Fruit fly (Drosophila melanogaster) whole organism, embryonic: ENCODE measurements around the gene CG6659.

Experiments
- Atf3 ChIP-seq: fragments of 200-800 bp; sonication (Bioruptor generic); optimal IDR thresholded peaks from 3 replicates; lab custom pipeline; 2016; ENCODE audit warnings: missing biosample characterization, missing genetic modification characterization
- Bdp1 ChIP-seq: fragments of 200-800 bp; sonication (Bioruptor generic); optimal IDR thresholded peaks from 3 replicates; lab custom pipeline; 2016; ENCODE audit warnings: missing biosample characterization, missing genetic modification characterization
- CG13775 ChIP-seq: fragments of 200-800 bp; sonication (Bioruptor generic); optimal IDR thresholded peaks from 3 replicates; lab custom pipeline; 2017; ENCODE audit warnings: missing biosample characterization, mild to moderate bottlenecking, missing genetic modification characterization
- CG14050 ChIP-seq: fragments of 200-800 bp; sonication (Bioruptor generic); IDR thresholded peaks from 3 replicates; pipeline ENCODE4 v1.3.6; 2022; ENCODE audit warnings: missing biosample characterization, missing genetic modification characterization
- CG14710 ChIP-seq: fragments of 200-800 bp; sonication (Bioruptor generic); optimal IDR thresholded peaks from 3 replicates; lab custom pipeline; 2019; ENCODE audit warnings: missing biosample characterization, mild to moderate bottlenecking, missing genetic modification characterization, moderate library complexity
- CG15479 ChIP-seq: fragments of 200-800 bp; sonication (Bioruptor generic); optimal IDR thresholded peaks from 3 replicates; lab custom pipeline; 2019; ENCODE audit warnings: missing biosample characterization, mild to moderate bottlenecking, missing genetic modification characterization, moderate library complexity
- CG1647 ChIP-seq: fragments of 200-800 bp; sonication (Bioruptor generic); optimal IDR thresholded peaks from 3 replicates; lab custom pipeline; 2016; ENCODE audit warnings: missing biosample characterization, missing genetic modification characterization
- CG16813 ChIP-seq: fragments of 200-800 bp; sonication (Bioruptor generic); IDR thresholded peaks from 3 replicates; pipeline ENCODE4 v1.3.6; 2022; ENCODE audit warnings: missing biosample characterization, missing genetic modification characterization; ENCODE audit not compliant: partially characterized antibody
- CG17802 ChIP-seq: fragments of 200-800 bp; sonication (Bioruptor generic); optimal IDR thresholded peaks from 2 replicates; lab custom pipeline; 2018; ENCODE audit warnings: missing biosample characterization, mild to moderate bottlenecking, missing genetic modification characterization, moderate library complexity
- CG18599 ChIP-seq: fragments of 200-800 bp; sonication (Bioruptor generic); optimal IDR thresholded peaks from 3 replicates; lab custom pipeline; 2017; ENCODE audit warnings: missing biosample characterization, missing genetic modification characterization, mild to moderate bottlenecking, moderate library complexity, missing genetic modification reagents
- CG2116 ChIP-seq: fragments of 200-800 bp; sonication (Bioruptor generic); optimal IDR thresholded peaks from 3 replicates; lab custom pipeline; 2018; ENCODE audit warnings: missing biosample characterization, mild to moderate bottlenecking, missing genetic modification characterization
- CG31388 ChIP-seq: fragments of 200-800 bp; sonication (Bioruptor generic); optimal IDR thresholded peaks from 2 replicates; lab custom pipeline; 2016; ENCODE audit warnings: missing biosample characterization, missing genetic modification characterization
- CG3163 ChIP-seq: fragments of 200-800 bp; sonication (Bioruptor generic); optimal IDR thresholded peaks from 3 replicates; lab custom pipeline; 2016; ENCODE audit warnings: missing biosample characterization, missing genetic modification characterization
- CG42726 ChIP-seq: fragments of 200-800 bp; sonication (Bioruptor generic); IDR thresholded peaks from 2 replicates; pipeline ENCODE4 v1.3.6; 2022; ENCODE audit warnings: missing biosample characterization, missing genetic modification characterization; ENCODE audit not compliant: partially characterized antibody
- CG4404 ChIP-seq: fragments of 200-800 bp; sonication (Bioruptor generic); IDR thresholded peaks from 2 replicates; pipeline ENCODE4 v1.3.6; 2022; ENCODE audit warnings: missing biosample characterization, missing genetic modification characterization
- CG4424 ChIP-seq: fragments of 200-800 bp; sonication (Bioruptor generic); optimal IDR thresholded peaks from 3 replicates; lab custom pipeline; 2016; ENCODE audit warnings: missing biosample characterization, missing genetic modification characterization
- CG5245 ChIP-seq: fragments of 200-800 bp; sonication (Bioruptor generic); optimal IDR thresholded peaks from 3 replicates; lab custom pipeline; 2016; ENCODE audit warnings: missing biosample characterization, missing genetic modification characterization
- CG7372 ChIP-seq: fragments of 200-800 bp; sonication (Bioruptor generic); IDR thresholded peaks from 2 replicates; pipeline ENCODE4 v1.3.6; 2022; ENCODE audit warnings: missing biosample characterization, missing genetic modification characterization
- CG7745 ChIP-seq: fragments of 200-800 bp; sonication (Bioruptor generic); optimal IDR thresholded peaks from 2 replicates; lab custom pipeline; 2018; ENCODE audit warnings: missing biosample characterization, mild to moderate bottlenecking, missing genetic modification characterization, moderate library complexity
- CG8281 ChIP-seq: fragments of 200-800 bp; sonication (Bioruptor generic); optimal IDR thresholded peaks from 2 replicates; lab custom pipeline; 2018; ENCODE audit warnings: missing biosample characterization, mild to moderate bottlenecking, missing genetic modification characterization, moderate library complexity
- CG8388 ChIP-seq: fragments of 200-800 bp; sonication (Bioruptor generic); optimal IDR thresholded peaks from 2 replicates; lab custom pipeline; 2019; ENCODE audit warnings: missing biosample characterization, mild to moderate bottlenecking, missing genetic modification characterization, moderate library complexity
- CG9797 ChIP-seq: fragments of 200-800 bp; sonication (Bioruptor generic); optimal IDR thresholded peaks from 3 replicates; lab custom pipeline; 2018; ENCODE audit warnings: missing biosample characterization, mild to moderate bottlenecking, missing genetic modification characterization
- CG9932 ChIP-seq: fragments of 200-800 bp; sonication (Bioruptor generic); IDR thresholded peaks from 2 replicates; pipeline ENCODE4 v1.3.6; 2022; ENCODE audit warnings: missing biosample characterization, missing genetic modification characterization
- D ChIP-seq, 2 experiments: fragments of 200-800 bp in 1 of 2; fragments of >200 bp in 1 of 2; sonication (Bioruptor generic) in 1 of 2; optimal IDR thresholded peaks; 2 replicates in 1 of 2; 3 replicates in 1 of 2; lab custom pipeline; 2017; ENCODE audit warnings: mild to moderate bottlenecking in 1 of 2, missing biosample characterization in 1 of 2, missing genetic modification characterization in 1 of 2, missing genetic modification reagents in 1 of 2
- E2f2 ChIP-seq: fragments of 200-800 bp; sonication (Bioruptor generic); IDR thresholded peaks from 2 replicates; pipeline ENCODE4 v1.3.6; 2022; ENCODE audit warnings: missing biosample characterization, missing genetic modification characterization
- Hr51 ChIP-seq, 2 experiments: fragments of 200-800 bp; sonication (Bioruptor generic); optimal IDR thresholded peaks; 2 replicates in 1 of 2; 3 replicates in 1 of 2; lab custom pipeline; 2016 to 2018; ENCODE audit warnings: missing biosample characterization in 2 of 2, missing genetic modification characterization in 2 of 2, mild to moderate bottlenecking in 1 of 2, moderate library complexity in 1 of 2
- Kr ChIP-seq: fragments of 200-800 bp; sonication (Bioruptor generic); optimal IDR thresholded peaks from 2 replicates; lab custom pipeline; 2017; ENCODE audit warnings: missing biosample characterization, mild to moderate bottlenecking, missing genetic modification characterization
- MESR4 ChIP-seq: fragments of 200-800 bp; sonication (Bioruptor generic); optimal IDR thresholded peaks from 2 replicates; lab custom pipeline; 2018; ENCODE audit warnings: missing biosample characterization, mild to moderate bottlenecking, missing genetic modification characterization, moderate library complexity
- Mes4 ChIP-seq: fragments of 200-800 bp; sonication (Bioruptor generic); optimal IDR thresholded peaks from 2 replicates; lab custom pipeline; 2016; ENCODE audit warnings: missing biosample characterization, missing genetic modification characterization
- Nf-YC ChIP-seq: fragments of 200-800 bp; optimal IDR thresholded peaks from 3 replicates; lab custom pipeline; 2019; ENCODE audit warnings: missing biosample characterization, mild to moderate bottlenecking, missing genetic modification characterization, moderate library complexity
- Trl ChIP-seq, 3 experiments: fragments of >200 bp in 2 of 3; fragments of 200-800 bp in 1 of 3; sonication (Bioruptor generic) in 1 of 3; optimal IDR thresholded peaks; 2 replicates in 1 of 3; 3 replicates in 2 of 3; lab custom pipeline; 2016 to 2017; ENCODE audit warnings: missing biosample characterization in 1 of 3, missing genetic modification characterization in 1 of 3
- YL-1 ChIP-seq: fragments of 200-800 bp; sonication (Bioruptor generic); optimal IDR thresholded peaks from 3 replicates; lab custom pipeline; 2017; ENCODE audit warnings: missing biosample characterization, mild to moderate bottlenecking, missing genetic modification characterization
- ap ChIP-seq: fragments of 200-800 bp; sonication (Bioruptor generic); IDR thresholded peaks from 2 replicates; pipeline ENCODE4 v1.3.6; 2022; ENCODE audit warnings: missing biosample characterization, missing genetic modification characterization
- ara ChIP-seq: fragments of 200-800 bp; sonication (Bioruptor generic); IDR thresholded peaks from 2 replicates; pipeline ENCODE4 v1.3.6; 2022; ENCODE audit warnings: missing biosample characterization, missing genetic modification characterization
- bbx ChIP-seq: fragments of 200-800 bp; sonication (Bioruptor generic); IDR thresholded peaks from 2 replicates; pipeline ENCODE4 v1.3.6; 2022; ENCODE audit warnings: missing biosample characterization, missing genetic modification characterization; ENCODE audit not compliant: partially characterized antibody
- cato ChIP-seq: fragments of 200-800 bp; sonication (Bioruptor generic); optimal IDR thresholded peaks from 2 replicates; lab custom pipeline; 2016; ENCODE audit warnings: missing biosample characterization, missing genetic modification characterization, borderline replicate concordance
- dmrt99B ChIP-seq: fragments of 200-800 bp; sonication (Bioruptor generic); optimal IDR thresholded peaks from 2 replicates; lab custom pipeline; 2018; ENCODE audit warnings: missing biosample characterization, mild to moderate bottlenecking, missing genetic modification characterization, moderate library complexity
- fu2 ChIP-seq: fragments of 200-800 bp; sonication (Bioruptor generic); optimal IDR thresholded peaks from 2 replicates; lab custom pipeline; 2016; ENCODE audit warnings: missing biosample characterization, missing genetic modification characterization
- gfzf ChIP-seq: fragments of 200-800 bp; sonication (Bioruptor generic); optimal IDR thresholded peaks from 2 replicates; lab custom pipeline; 2016; ENCODE audit warnings: missing biosample characterization, mild to moderate bottlenecking, missing genetic modification characterization, moderate library complexity
- grn ChIP-seq: fragments of 200-800 bp; sonication (Bioruptor generic); optimal IDR thresholded peaks from 3 replicates; lab custom pipeline; 2017; ENCODE audit warnings: missing biosample characterization, missing genetic modification characterization
- jigr1 ChIP-seq: fragments of 200-800 bp; sonication (Bioruptor generic); IDR thresholded peaks from 3 replicates; pipeline ENCODE4 v1.3.6; 2022; ENCODE audit warnings: missing biosample characterization, missing genetic modification characterization
- nmo ChIP-seq: fragments of 200-800 bp; sonication (Bioruptor generic); optimal IDR thresholded peaks from 2 replicates; lab custom pipeline; 2018; ENCODE audit warnings: missing biosample characterization, mild to moderate bottlenecking, missing genetic modification characterization, moderate library complexity
- oc ChIP-seq: fragments of 200-800 bp; sonication (Bioruptor generic); optimal IDR thresholded peaks from 2 replicates; lab custom pipeline; 2018; ENCODE audit warnings: missing biosample characterization, mild to moderate bottlenecking, missing genetic modification characterization, moderate library complexity
- pros ChIP-seq: fragments of 200-800 bp; sonication (Bioruptor generic); optimal IDR thresholded peaks from 3 replicates; lab custom pipeline; 2019; ENCODE audit warnings: missing biosample characterization, mild to moderate bottlenecking, missing genetic modification characterization, moderate library complexity
- repo ChIP-seq: fragments of 200-800 bp; sonication (Bioruptor generic); optimal IDR thresholded peaks from 2 replicates; lab custom pipeline; 2016; ENCODE audit warnings: missing biosample characterization, missing genetic modification characterization
- run ChIP-seq: fragments of 200-800 bp; sonication (Bioruptor generic); optimal IDR thresholded peaks from 3 replicates; lab custom pipeline; 2018; ENCODE audit warnings: missing biosample characterization, mild to moderate bottlenecking, missing genetic modification characterization
- sd ChIP-seq: fragments of 200-800 bp; sonication (Bioruptor generic); optimal IDR thresholded peaks from 3 replicates; lab custom pipeline; 2018; ENCODE audit warnings: missing biosample characterization, mild to moderate bottlenecking, missing genetic modification characterization, moderate library complexity
- sens-2 ChIP-seq: fragments of 200-800 bp; sonication (Bioruptor generic); IDR thresholded peaks from 2 replicates; pipeline ENCODE4 v1.3.6; 2022; ENCODE audit warnings: missing biosample characterization, missing genetic modification characterization
- zen ChIP-seq: fragments of 200-800 bp; sonication (Bioruptor generic); optimal IDR thresholded peaks from 3 replicates; lab custom pipeline; 2018; ENCODE audit warnings: missing biosample characterization, mild to moderate bottlenecking, missing genetic modification characterization, moderate library complexity

Gene CG6659

DNA sequence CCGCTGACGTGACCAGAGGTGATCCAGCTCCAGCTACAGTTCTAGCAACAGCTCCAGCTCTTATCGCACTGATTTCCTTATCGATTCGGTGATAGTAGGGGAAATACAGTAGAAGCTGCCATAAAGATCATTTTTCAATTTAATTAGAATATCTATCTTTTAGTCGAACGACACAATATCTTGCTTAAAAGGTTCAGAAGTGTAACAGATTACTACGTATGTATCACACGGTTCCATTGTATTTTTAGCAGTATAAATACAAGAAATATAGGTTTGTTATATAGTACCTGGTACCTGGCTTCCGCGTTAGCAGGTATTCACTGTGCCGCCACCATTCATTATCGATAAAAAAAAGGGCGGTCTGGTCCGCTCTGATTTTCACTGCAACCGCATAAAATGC, 12.2 kb downstream of the CG6659 start (continued):
- TF ChIP-seq run (peak; percentile 71), CG13775 (GFP tag; lab: Kevin White, UChicago) (peak; percentile 67), CG14710 (tag; lab: Kevin White, UChicago) (peak; percentile 66), CG15479 (GFP tag; lab: Kevin White, UChicago) (no peak), repo (GFP tag; lab: Kevin White, UChicago) (peak; percentile 60), pros (no peak), oc (tag; lab: Kevin White, UChicago) (peak; percentile 85), Kr (GFP tag; lab: Kevin White, UChicago) (no peak), CG8388 (peak; percentile 84), CG17802 (tag; lab: Kevin White, UChicago) (peak; percentile 57), CG31388 (GFP tag; lab: Kevin White, UChicago) (peak; percentile 35), Bdp1 (GFP tag; lab: Kevin White, UChicago) (peak; percentile 66), CG9932 (GFP tag; lab: Robert Waterston, UW) (peak; percentile 63), CG2116 (GFP tag; lab: Kevin White, UChicago) (peak; percentile 31), CG14050 (peak; percentile 57; the same call in 2 of the 3 replicates), CG4404 (GFP tag; lab: Robert Waterston, UW) (peak; percentile 59), CG9797 (GFP tag; lab: Kevin White, UChicago) (no peak), CG5245 (GFP tag; lab: Kevin White, UChicago) (peak; percentile 74), Mes4 (GFP tag; lab: Kevin White, UChicago) (peak; percentile 68), Hr51 (GFP tag; optimal IDR thresholded peaks at IDR 0.05; lab: Kevin White, UChicago) (peak; percentile 66 to 88), zen (peak; percentile 77), YL-1 (peak; percentile 15), cato (GFP tag; lab: Kevin White, UChicago) (peak; percentile 73), jigr1 (GFP tag; lab: Robert Waterston, UW) (no peak), sens-2 (peak; percentile 53), CG42726 (GFP tag; lab: Robert Waterston, UW) (no peak), Nf-YC (tag; lab: Kevin White, UChicago) (peak; percentile 54), CG4424 (peak; percentile 79), CG1647 (GFP tag; lab: Kevin White, UChicago) (peak; percentile 76), grn (GFP tag; lab: Kevin White, UChicago) (peak; percentile 77), nmo (GFP tag; lab: Kevin White, UChicago) (peak; percentile 86), ara (GFP tag; lab: Robert Waterston, UW) (peak; percentile 65), gfzf (GFP tag; lab: Kevin White, UChicago) (no peak), ap (GFP tag; lab: Robert Waterston, UW) (peak; percentile 43; the same call in 1 of the 2 replicates), CG8281 (peak; percentile 59), D (optimal IDR thresholded peaks at IDR 0.05; lab: Kevin White, UChicago) (no peak), D (GFP tag; optimal IDR thresholded peaks at IDR 0.05; lab: Kevin White, UChicago) (peak; percentile 71), fu2 (peak; percentile 59), Trl (optimal IDR thresholded peaks at IDR 0.05; lab: Kevin White, UChicago) (no peak), Trl (GFP tag; optimal IDR thresholded peaks at IDR 0.05; lab: Kevin White, UChicago) (peak; percentile 75), bbx (GFP tag; lab: Robert Waterston, UW) (no peak), E2f2 (GFP tag; lab: Robert Waterston, UW) (peak; percentile 53; the same call in 1 of the 2 replicates), MESR4 (peak; percentile 20), CG3163 (GFP tag; lab: Kevin White, UChicago) (no peak), CG16813 (no peak), CG7745 (no peak), sd (tag; lab: Kevin White, UChicago) (no peak), CG7372 (GFP tag; lab: Robert Waterston, UW) (peak; percentile 60; the same call in 1 of the 2 replicates), Atf3 (peak; percentile 59), dmrt99B (tag; lab: Kevin White, UChicago) (peak; percentile 83), CG18599 (peak; percentile 92)
